Worm (Caenorhabditis elegans) whole organism, L3 larva: ENCODE results near the gene wago-5.

Source experiments
- aly-2 ChIP-seq: fragments of 150-350 bp; optimal IDR thresholded peaks from 2 replicates; lab custom pipeline; 2014; ENCODE audit warnings: missing biosample characterization, missing genetic modification characterization
- ama-1 ChIP-seq: fragments of 150-350 bp; optimal IDR thresholded peaks from 2 replicates; lab custom pipeline; 2018
- ceh-16 ChIP-seq: sonication (generic microtip); optimal IDR thresholded peaks from 2 replicates; lab custom pipeline; 2017; ENCODE audit warnings: missing biosample characterization, missing genetic modification characterization
- ceh-28 ChIP-seq: fragments of 150-350 bp; optimal IDR thresholded peaks from 2 replicates; lab custom pipeline; 2014; ENCODE audit warnings: missing biosample characterization, missing genetic modification reagents, missing genetic modification characterization
- ceh-9 ChIP-seq: sonication (generic microtip); optimal IDR thresholded peaks from 2 replicates; lab custom pipeline; 2018; ENCODE audit warnings: missing biosample characterization, missing genetic modification characterization
- daf-12 ChIP-seq: fragments of 150-350 bp; optimal IDR thresholded peaks from 2 replicates; lab custom pipeline; 2014; ENCODE audit warnings: missing biosample characterization, missing genetic modification reagents, missing genetic modification characterization
- egl-27 ChIP-seq: sonication (generic microtip); optimal IDR thresholded peaks from 4 replicates; lab custom pipeline; 2017; ENCODE audit warnings: missing biosample characterization, missing genetic modification reagents, missing genetic modification characterization
- egl-5 ChIP-seq: fragments of 150-350 bp; optimal IDR thresholded peaks from 2 replicates; lab custom pipeline; 2017; ENCODE audit warnings: missing biosample characterization, missing genetic modification reagents, missing genetic modification characterization, inconsistent platforms
- elt-1 ChIP-seq: fragments of 150-350 bp; optimal IDR thresholded peaks from 2 replicates; lab custom pipeline; 2014; ENCODE audit warnings: missing biosample characterization, missing genetic modification characterization
- elt-3 ChIP-seq, 3 experiments: fragments of 150-350 bp in 1 of 3; sonication (generic microtip) in 2 of 3; optimal IDR thresholded peaks; 2 replicates in 2 of 3; 4 replicates in 1 of 3; lab custom pipeline; 2014 to 2017; ENCODE audit warnings: missing biosample characterization in 3 of 3, missing genetic modification characterization in 3 of 3
- eor-1 ChIP-seq, 2 experiments: fragments of 150-350 bp; optimal IDR thresholded peaks; 2 replicates each; lab custom pipeline; 2014 to 2018; ENCODE audit warnings: missing biosample characterization in 2 of 2, missing genetic modification characterization in 2 of 2
- fkh-2 ChIP-seq: fragments of 150-350 bp; optimal IDR thresholded peaks from 2 replicates; lab custom pipeline; 2014; ENCODE audit warnings: missing biosample characterization, missing genetic modification reagents, missing genetic modification characterization
- jun-1 ChIP-seq: fragments of 150-350 bp; optimal IDR thresholded peaks from 2 replicates; lab custom pipeline; 2014; ENCODE audit warnings: missing biosample characterization, missing genetic modification reagents, missing genetic modification characterization
- lin-39 ChIP-seq: fragments of 150-350 bp; optimal IDR thresholded peaks from 2 replicates; lab custom pipeline; 2018; ENCODE audit warnings: missing biosample characterization, missing genetic modification reagents, missing genetic modification characterization
- lsy-12 ChIP-seq: sonication (generic microtip); optimal IDR thresholded peaks from 2 replicates; lab custom pipeline; 2016; ENCODE audit warnings: mild to moderate bottlenecking, missing genetic modification characterization, missing compliant biosample characterization
- mdl-1 ChIP-seq: fragments of 150-350 bp; optimal IDR thresholded peaks from 2 replicates; lab custom pipeline; 2014; ENCODE audit warnings: missing biosample characterization, missing genetic modification characterization
- mml-1 ChIP-seq: fragments of 150-350 bp; sonication (generic microtip); optimal IDR thresholded peaks from 3 replicates; lab custom pipeline; 2014; ENCODE audit warnings: missing biosample characterization, missing genetic modification characterization
- nfya-1 ChIP-seq: sonication (generic microtip); optimal IDR thresholded peaks from 2 replicates; lab custom pipeline; 2017; ENCODE audit warnings: missing genetic modification characterization, mild to moderate bottlenecking, missing compliant biosample characterization, antibody characterized with exemption, moderate library complexity; ENCODE audit not compliant: insufficient read depth
- nhr-12 ChIP-seq: fragments of 150-350 bp; optimal IDR thresholded peaks from 2 replicates; lab custom pipeline; 2014; ENCODE audit warnings: missing biosample characterization, missing genetic modification characterization
- nhr-23 ChIP-seq: fragments of 150-350 bp; optimal IDR thresholded peaks from 2 replicates; lab custom pipeline; 2014; ENCODE audit warnings: missing biosample characterization, missing genetic modification reagents, missing genetic modification characterization
- nhr-237 ChIP-seq: fragments of 150-350 bp; optimal IDR thresholded peaks from 2 replicates; lab custom pipeline; 2014; ENCODE audit warnings: missing biosample characterization, missing genetic modification characterization
- nhr-25 ChIP-seq: sonication (generic microtip); optimal IDR thresholded peaks from 2 replicates; lab custom pipeline; 2017; ENCODE audit warnings: missing biosample characterization, missing genetic modification characterization
- nhr-28 ChIP-seq: fragments of 150-350 bp; optimal IDR thresholded peaks from 2 replicates; lab custom pipeline; 2014; ENCODE audit warnings: missing biosample characterization, missing genetic modification characterization
- nhr-43 ChIP-seq: sonication (generic microtip); optimal IDR thresholded peaks from 2 replicates; lab custom pipeline; 2016; ENCODE audit warnings: mild to moderate bottlenecking, missing genetic modification characterization, missing compliant biosample characterization; ENCODE audit not compliant: poor library complexity, severe bottlenecking
- nhr-67 ChIP-seq: fragments of 150-350 bp; optimal IDR thresholded peaks from 2 replicates; lab custom pipeline; 2014; ENCODE audit warnings: missing biosample characterization, missing genetic modification characterization
- nhr-76 ChIP-seq: fragments of 150-350 bp; sonication (generic microtip); optimal IDR thresholded peaks from 5 replicates; lab custom pipeline; 2014; ENCODE audit warnings: missing biosample characterization, missing genetic modification characterization
- nhr-77 ChIP-seq: fragments of 150-350 bp; optimal IDR thresholded peaks from 2 replicates; lab custom pipeline; 2014; ENCODE audit warnings: missing biosample characterization, missing genetic modification characterization
- pqm-1 ChIP-seq: fragments of 150-350 bp; optimal IDR thresholded peaks from 2 replicates; lab custom pipeline; 2017; ENCODE audit warnings: missing biosample characterization, missing genetic modification characterization, inconsistent platforms
- sea-2 ChIP-seq: fragments of 150-350 bp; sonication (generic microtip); optimal IDR thresholded peaks from 4 replicates; lab custom pipeline; 2014; ENCODE audit warnings: missing biosample characterization, missing genetic modification reagents, missing genetic modification characterization
- skn-1 ChIP-seq: fragments of 150-350 bp; optimal IDR thresholded peaks from 2 replicates; lab custom pipeline; 2014; ENCODE audit warnings: missing biosample characterization, missing genetic modification characterization
- snpc-4 ChIP-seq: fragments of 150-350 bp; optimal IDR thresholded peaks from 2 replicates; lab custom pipeline; 2014; ENCODE audit warnings: missing biosample characterization, missing genetic modification characterization
- unc-62 ChIP-seq: fragments of 150-350 bp; sonication (generic microtip); optimal IDR thresholded peaks from 4 replicates; lab custom pipeline; 2014; ENCODE audit warnings: missing biosample characterization, missing genetic modification reagents, missing genetic modification characterization
- ztf-4 ChIP-seq: fragments of 150-350 bp; optimal IDR thresholded peaks from 2 replicates; lab custom pipeline; 2014; ENCODE audit warnings: missing biosample characterization, missing genetic modification characterization

wago-5 gene

DNA sequence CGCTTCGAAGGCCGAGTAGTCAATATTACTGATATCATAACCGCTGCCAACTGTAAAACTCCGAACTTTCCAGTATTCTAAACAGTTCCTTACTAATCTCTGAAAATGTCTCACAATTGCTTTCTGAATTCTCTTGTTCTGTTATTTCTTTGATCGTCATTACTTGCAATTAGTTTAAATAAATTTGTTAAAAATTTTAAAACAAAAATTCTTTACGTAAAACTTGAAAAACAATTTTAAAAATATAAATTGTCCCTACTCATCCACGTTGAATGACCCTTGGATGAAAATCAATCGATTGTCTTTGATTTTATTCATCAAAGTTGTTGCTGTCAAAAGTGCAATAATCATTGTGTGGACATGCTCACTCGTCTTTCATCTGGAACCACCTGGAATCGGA is 21.1 kb downstream of the wago-5 start, which contains the start of gene acdh-8:
TSS of gene acdh-8 (plus strand) at position 301 of the 400 bp plus-strand sequence.
- TF ChIP-seq nhr-76: no peak
- no peak for TF ChIP-seq nhr-28
- no peak for TF ChIP-seq nhr-23
- TF ChIP-seq nhr-43 (tag; lab: Kevin White, UChicago): no peak
- no peak for TF ChIP-seq jun-1 (tag; lab: Kevin White, UChicago)
- TF ChIP-seq nfya-1 (tag; lab: Kevin White, UChicago): no peak
- no peak for TF ChIP-seq snpc-4
- no peak for TF ChIP-seq sea-2 (GFP tag; lab: Kevin White, UChicago)
- TF ChIP-seq ztf-4 (tag; lab: Kevin White, UChicago): no peak
- no peak for TF ChIP-seq elt-3 (tag; optimal IDR thresholded peaks at IDR 0.05; lab: Kevin White, UChicago)
- TF ChIP-seq mml-1 (tag; lab: Kevin White, UChicago): no peak
- no peak for TF ChIP-seq unc-62
- no peak for TF ChIP-seq elt-1 (tag; lab: Kevin White, UChicago)
- no peak for TF ChIP-seq skn-1
- TF ChIP-seq, all 47 proteins: peak for 0

DNA sequence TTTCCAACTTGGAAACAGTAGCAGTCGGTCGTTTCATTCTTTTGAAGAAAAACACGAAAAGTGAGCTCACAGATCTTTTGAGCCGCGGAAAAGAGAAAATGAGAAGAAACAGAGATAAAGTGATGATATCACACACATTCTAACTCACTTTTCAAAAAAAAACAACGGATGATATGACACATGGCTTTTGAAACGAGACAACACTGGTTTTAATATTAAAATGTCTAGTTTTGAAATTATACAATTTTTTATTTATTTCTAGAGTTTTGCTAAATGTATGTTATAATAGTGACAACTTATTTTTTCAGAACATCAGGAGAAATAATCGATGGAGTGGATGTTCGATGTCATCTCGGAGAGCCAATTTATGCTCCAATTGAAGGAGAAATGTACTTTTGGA is 22.8 kb downstream of the wago-5 start, which contains the start of gene K05F1.14:
TSS of gene K05F1.14 (minus strand) at position 101 of the 400 bp plus-strand sequence.
- TF ChIP-seq nhr-67 (tag; lab: Kevin White, UChicago): no peak

DNA sequence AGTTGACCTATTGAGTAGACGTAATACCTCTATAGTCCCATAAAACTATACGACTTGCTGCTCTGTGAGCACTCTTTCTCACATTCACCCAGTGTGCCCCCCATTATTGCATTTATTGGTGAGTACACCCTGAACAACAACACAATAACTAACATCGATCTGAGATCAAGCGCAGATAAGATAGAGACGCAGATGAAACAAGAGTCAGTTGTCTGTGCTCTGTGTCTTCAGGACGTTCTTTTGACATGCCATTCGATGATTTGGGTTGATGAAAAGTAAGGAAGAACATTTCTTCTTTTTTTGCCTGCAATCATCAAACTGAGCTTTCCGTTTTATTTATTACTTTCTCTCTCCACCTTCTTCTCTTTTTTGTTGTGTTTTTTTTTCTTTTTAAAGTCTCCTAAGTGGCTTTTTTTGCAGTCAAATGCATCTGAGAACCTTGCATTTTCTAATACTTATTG is 24.9 kb downstream of the wago-5 start, which contains the start of gene lect-2:
TSS of gene lect-2 (plus strand) at position 411 of the 461 bp plus-strand sequence.
- TF ChIP-seq nhr-23: no peak
- TF ChIP-seq elt-1 (tag; lab: Kevin White, UChicago): peak; percentile 39
- no peak for TF ChIP-seq daf-12 (tag; lab: Kevin White, UChicago)
- TF ChIP-seq mdl-1 (tag; lab: Kevin White, UChicago): no peak
- no peak for TF ChIP-seq elt-3 (tag; optimal IDR thresholded peaks at IDR 0.05; lab: Kevin White, UChicago)
- TF ChIP-seq nhr-67 (tag; lab: Kevin White, UChicago): no peak
- no peak for TF ChIP-seq nhr-25 (tag; lab: Kevin White, UChicago)
- TF ChIP-seq lin-39 (tag; lab: Kevin White, UChicago): peak; percentile 20
- TF ChIP-seq ceh-9 (tag; lab: Kevin White, UChicago): no peak
- no peak for TF ChIP-seq nhr-12 (tag; lab: Kevin White, UChicago)
- no peak for TF ChIP-seq egl-27 (tag; lab: Kevin White, UChicago)
- peak; percentile 70 for TF ChIP-seq egl-5 (tag; lab: Kevin White, UChicago)
- no peak for TF ChIP-seq aly-2 (tag; lab: Kevin White, UChicago)
- no peak for TF ChIP-seq fkh-2 (tag; lab: Kevin White, UChicago)
- TF ChIP-seq nhr-237 (tag; lab: Kevin White, UChicago): no peak
- TF ChIP-seq nhr-77: no peak
- no peak for TF ChIP-seq unc-62
- TF ChIP-seq jun-1 (tag; lab: Kevin White, UChicago): no peak

DNA sequence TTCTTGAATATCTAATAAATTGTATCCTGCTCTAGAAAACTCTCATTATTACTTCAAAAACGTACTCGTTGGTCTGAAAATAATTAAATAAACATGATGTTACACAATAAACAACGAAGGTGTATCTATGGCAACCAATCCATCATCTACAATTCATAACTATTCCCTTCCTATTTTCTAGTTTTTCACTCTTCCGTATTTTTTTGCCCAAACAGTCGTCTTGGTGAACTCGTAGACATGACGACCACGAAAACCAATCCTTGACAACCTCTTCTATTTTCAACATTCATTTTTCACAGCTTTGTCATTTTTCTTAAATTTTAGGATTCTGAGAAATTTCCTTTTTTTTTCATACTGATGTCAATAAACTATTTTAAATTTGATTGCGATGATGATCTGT is 26.5 kb downstream of the wago-5 start, which contains the start of gene K05F1.13:
TSS of gene K05F1.13 (plus strand) at position 301 of the 400 bp plus-strand sequence.
- no peak for TF ChIP-seq nfya-1 (tag; lab: Kevin White, UChicago)
- TF ChIP-seq nhr-43 (tag; lab: Kevin White, UChicago): no peak
- no peak for TF ChIP-seq ceh-9 (tag; lab: Kevin White, UChicago)
- no peak for TF ChIP-seq pqm-1 (tag; lab: Kevin White, UChicago)
- TF ChIP-seq aly-2 (tag; lab: Kevin White, UChicago): no peak
- no peak for TF ChIP-seq sea-2 (GFP tag; lab: Kevin White, UChicago)
- TF ChIP-seq mml-1 (tag; lab: Kevin White, UChicago): no peak
- TF ChIP-seq ama-1 (lab: Kevin White, UChicago): no peak
- no peak for TF ChIP-seq nhr-77
- no peak for TF ChIP-seq ceh-28
- no peak for TF ChIP-seq eor-1 (tag; optimal IDR thresholded peaks at IDR 0.05; lab: Kevin White, UChicago)

DNA sequence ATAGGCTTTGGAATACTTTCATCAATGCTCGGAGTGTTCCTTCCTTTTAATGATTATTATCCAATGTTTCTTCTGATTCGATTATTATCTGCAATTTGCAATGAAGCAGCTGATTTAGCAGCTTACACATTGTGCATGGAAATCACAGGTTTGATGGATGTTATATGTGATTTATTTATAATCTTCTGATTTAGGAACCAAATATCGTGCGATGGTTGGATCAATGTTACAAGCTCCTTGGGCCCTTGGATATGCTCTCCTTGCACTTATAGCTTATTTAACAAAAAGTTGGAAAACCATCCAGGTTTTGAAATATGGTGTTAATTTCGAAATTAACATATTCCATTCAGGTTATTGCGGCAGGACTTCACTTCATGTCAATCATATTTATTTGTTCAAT is 29.8 kb downstream of the wago-5 start:
- TF ChIP-seq mml-1 (tag; lab: Kevin White, UChicago) (no peak), nhr-76 (no peak), lsy-12 (tag; lab: Kevin White, UChicago) (no peak), sea-2 (GFP tag; lab: Kevin White, UChicago) (no peak), ceh-16 (no peak), fkh-2 (tag; lab: Kevin White, UChicago) (no peak), nhr-12 (tag; lab: Kevin White, UChicago) (no peak), elt-1 (tag; lab: Kevin White, UChicago) (no peak), elt-3 (tag; optimal IDR thresholded peaks at IDR 0.05; lab: Kevin White, UChicago) (no peak), daf-12 (tag; lab: Kevin White, UChicago) (no peak), nhr-237 (tag; lab: Kevin White, UChicago) (no peak), aly-2 (tag; lab: Kevin White, UChicago) (no peak)
- TF ChIP-seq, all 47 proteins: peak for 0
